Fruit fly (Drosophila melanogaster) whole organism, embryonic: ENCODE data around the gene Ac76E.

Experiments
- Antp ChIP-seq: fragments of 200-800 bp; sonication (Bioruptor generic); optimal IDR thresholded peaks from 3 replicates; lab custom pipeline; 2016; ENCODE audit warnings: missing biosample characterization, missing genetic modification characterization
- Asciz ChIP-seq: fragments of 200-800 bp; sonication (Bioruptor generic); optimal IDR thresholded peaks from 2 replicates; lab custom pipeline; 2017; ENCODE audit warnings: missing biosample characterization, mild to moderate bottlenecking, missing genetic modification characterization, missing genetic modification reagents
- Atf-2 ChIP-seq: fragments of 200-800 bp; sonication (Bioruptor generic); optimal IDR thresholded peaks from 2 replicates; lab custom pipeline; 2016; ENCODE audit warnings: missing biosample characterization, missing genetic modification characterization
- Awh ChIP-seq: fragments of 200-800 bp; sonication (Bioruptor generic); IDR thresholded peaks from 2 replicates; pipeline ENCODE4, ENCODE4 v1.3.6; 2022; ENCODE audit warnings: missing biosample characterization, missing genetic modification characterization
- BEAF-32 ChIP-seq: fragments of 200-800 bp; sonication (Bioruptor generic); optimal IDR thresholded peaks from 3 replicates; lab custom pipeline; 2017; ENCODE audit warnings: missing biosample characterization, missing genetic modification characterization, mild to moderate bottlenecking, moderate library complexity, missing genetic modification reagents
- C15 ChIP-seq: fragments of 200-800 bp; sonication (Bioruptor generic); IDR thresholded peaks from 3 replicates; pipeline ENCODE4 v1.3.6; 2022; ENCODE audit warnings: missing biosample characterization, missing genetic modification characterization
- CG1024 ChIP-seq: fragments of 200-800 bp; sonication (Bioruptor generic); IDR thresholded peaks from 2 replicates; pipeline ENCODE4 v1.3.6; 2022; ENCODE audit warnings: missing biosample characterization, missing genetic modification characterization
- CG11695 ChIP-seq: fragments of 200-800 bp; sonication (Bioruptor generic); IDR thresholded peaks from 3 replicates; pipeline ENCODE4 v1.3.6; 2022; ENCODE audit warnings: missing biosample characterization, missing genetic modification characterization
- CG1233 ChIP-seq: fragments of 200-800 bp; sonication (Bioruptor generic); optimal IDR thresholded peaks from 4 replicates; lab custom pipeline; 2018; ENCODE audit warnings: missing biosample characterization, mild to moderate bottlenecking, missing genetic modification characterization
- CG13123 ChIP-seq: fragments of 200-800 bp; sonication (Bioruptor generic); optimal IDR thresholded peaks from 2 replicates; lab custom pipeline; 2016; ENCODE audit warnings: missing biosample characterization, missing genetic modification characterization
- CG14014 ChIP-seq: fragments of 200-800 bp; sonication (Bioruptor generic); IDR thresholded peaks from 2 replicates; pipeline ENCODE4 v1.3.6; 2022; ENCODE audit warnings: missing biosample characterization, missing genetic modification characterization
- CG1529 ChIP-seq: fragments of 200-800 bp; sonication (Bioruptor generic); optimal IDR thresholded peaks from 3 replicates; lab custom pipeline; 2018; ENCODE audit warnings: missing biosample characterization, missing genetic modification characterization
- CG18764 ChIP-seq: fragments of 200-800 bp; sonication (Bioruptor generic); optimal IDR thresholded peaks from 3 replicates; lab custom pipeline; 2016; ENCODE audit warnings: missing biosample characterization, missing genetic modification characterization
- CG2116 ChIP-seq: fragments of 200-800 bp; sonication (Bioruptor generic); optimal IDR thresholded peaks from 3 replicates; lab custom pipeline; 2018; ENCODE audit warnings: missing biosample characterization, mild to moderate bottlenecking, missing genetic modification characterization
- CG2678 ChIP-seq: fragments of 200-800 bp; sonication (Bioruptor generic); optimal IDR thresholded peaks from 3 replicates; lab custom pipeline; 2019; ENCODE audit warnings: missing biosample characterization, mild to moderate bottlenecking, missing genetic modification characterization, moderate library complexity
- CG2875 ChIP-seq: fragments of 200-800 bp; sonication (Bioruptor generic); optimal IDR thresholded peaks from 2 replicates; lab custom pipeline; 2017; ENCODE audit warnings: missing biosample characterization, mild to moderate bottlenecking, missing genetic modification characterization, missing genetic modification reagents
- CG3065 ChIP-seq: fragments of 200-800 bp; sonication (Bioruptor generic); optimal IDR thresholded peaks from 2 replicates; lab custom pipeline; 2016; ENCODE audit warnings: missing biosample characterization, missing genetic modification characterization
- CG31365 ChIP-seq: fragments of 200-800 bp; sonication (Bioruptor generic); optimal IDR thresholded peaks from 2 replicates; lab custom pipeline; 2018; ENCODE audit warnings: missing biosample characterization, mild to moderate bottlenecking, missing genetic modification characterization
- CG3995 ChIP-seq: fragments of 200-800 bp; sonication (Bioruptor generic); optimal IDR thresholded peaks from 3 replicates; lab custom pipeline; 2016; ENCODE audit warnings: missing biosample characterization, missing genetic modification characterization
- CG43689 ChIP-seq: fragments of 200-800 bp; sonication (Bioruptor generic); IDR thresholded peaks from 2 replicates; pipeline ENCODE4 v1.3.6; 2022; ENCODE audit warnings: missing biosample characterization, missing genetic modification characterization
- CG4707 ChIP-seq: fragments of 200-800 bp; sonication (Bioruptor generic); optimal IDR thresholded peaks from 2 replicates; lab custom pipeline; 2018; ENCODE audit warnings: missing biosample characterization, mild to moderate bottlenecking, missing genetic modification characterization, moderate library complexity
- CG5180 ChIP-seq: fragments of 200-800 bp; sonication (Bioruptor generic); optimal IDR thresholded peaks from 3 replicates; lab custom pipeline; 2017; ENCODE audit warnings: missing biosample characterization, missing genetic modification characterization, mild to moderate bottlenecking, moderate library complexity, missing genetic modification reagents
- CG9876 ChIP-seq: fragments of 200-800 bp; sonication (Bioruptor generic); optimal IDR thresholded peaks from 2 replicates; lab custom pipeline; 2016; ENCODE audit warnings: missing biosample characterization, missing genetic modification characterization
- Ets97D ChIP-seq: fragments of 200-800 bp; sonication (Bioruptor generic); optimal IDR thresholded peaks from 3 replicates; lab custom pipeline; 2016; ENCODE audit warnings: missing biosample characterization, missing genetic modification characterization
- Hr39 ChIP-seq: fragments of >200 bp; optimal IDR thresholded peaks from 2 replicates; lab custom pipeline; 2017
- Rx ChIP-seq: fragments of 200-800 bp; sonication (Bioruptor generic); IDR thresholded peaks from 2 replicates; pipeline ENCODE4 v1.3.6; 2022; ENCODE audit warnings: missing biosample characterization, missing genetic modification characterization
- Tbp ChIP-seq: fragments of >200 bp; optimal IDR thresholded peaks from 2 replicates; lab custom pipeline; 2018; ENCODE audit warnings: missing biosample characterization, missing genetic modification characterization
- Trl ChIP-seq, 3 experiments: fragments of >200 bp in 2 of 3; fragments of 200-800 bp in 1 of 3; sonication (Bioruptor generic) in 1 of 3; optimal IDR thresholded peaks; 2 replicates in 1 of 3; 3 replicates in 2 of 3; lab custom pipeline; 2016 to 2017; ENCODE audit warnings: missing biosample characterization in 1 of 3, missing genetic modification characterization in 1 of 3
- Xrp1 ChIP-seq: fragments of 200-800 bp; sonication (Bioruptor generic); IDR thresholded peaks from 2 replicates; pipeline ENCODE4 v1.3.6; 2022; ENCODE audit warnings: missing biosample characterization, missing genetic modification characterization
- aop ChIP-seq: fragments of 200-800 bp; sonication (Bioruptor generic); IDR thresholded peaks from 2 replicates; pipeline ENCODE4 v1.3.6; 2022; ENCODE audit warnings: missing biosample characterization, missing genetic modification characterization
- bowl ChIP-seq: fragments of 200-800 bp; sonication (Bioruptor generic); IDR thresholded peaks from 2 replicates; pipeline ENCODE4 v1.3.6; 2022; ENCODE audit warnings: missing biosample characterization, missing genetic modification characterization
- dan ChIP-seq: fragments of 200-800 bp; sonication (Bioruptor generic); IDR thresholded peaks from 2 replicates; pipeline ENCODE4 v1.3.6; 2022; ENCODE audit warnings: missing biosample characterization, missing genetic modification characterization
- danr ChIP-seq: fragments of 200-800 bp; sonication (Bioruptor generic); IDR thresholded peaks from 2 replicates; pipeline ENCODE4 v1.3.6; 2022; ENCODE audit warnings: missing biosample characterization, missing genetic modification characterization
- emc ChIP-seq: fragments of 200-800 bp; sonication (Bioruptor generic); optimal IDR thresholded peaks from 2 replicates; lab custom pipeline; 2016; ENCODE audit warnings: missing biosample characterization, missing genetic modification characterization
- grn ChIP-seq: fragments of 200-800 bp; sonication (Bioruptor generic); optimal IDR thresholded peaks from 3 replicates; lab custom pipeline; 2017; ENCODE audit warnings: missing biosample characterization, missing genetic modification characterization
- gro ChIP-seq: fragments of 200-800 bp; sonication (Bioruptor generic); optimal IDR thresholded peaks from 2 replicates; lab custom pipeline; 2016; ENCODE audit warnings: missing biosample characterization, missing genetic modification characterization
- gsb ChIP-seq: fragments of 200-800 bp; sonication (Bioruptor generic); IDR thresholded peaks from 2 replicates; pipeline ENCODE4 v1.3.6; 2022; ENCODE audit warnings: missing biosample characterization, missing genetic modification characterization
- gt ChIP-seq: fragments of 200-800 bp; sonication (Bioruptor generic); IDR thresholded peaks from 2 replicates; pipeline ENCODE4 v1.3.6; 2022; ENCODE audit warnings: missing biosample characterization, missing genetic modification characterization
- ind ChIP-seq: fragments of 200-800 bp; sonication (Bioruptor generic); optimal IDR thresholded peaks from 3 replicates; lab custom pipeline; 2016; ENCODE audit warnings: missing biosample characterization, missing genetic modification characterization
- sens ChIP-seq: fragments of 200-800 bp; sonication (Bioruptor generic); peaks from one replicate; lab custom pipeline; 2016; ENCODE audit warnings: missing biosample characterization, missing genetic modification characterization
- sqz ChIP-seq: fragments of 200-800 bp; sonication (Bioruptor generic); optimal IDR thresholded peaks from 3 replicates; lab custom pipeline; 2018; ENCODE audit warnings: missing biosample characterization, mild to moderate bottlenecking, missing genetic modification characterization
- tap ChIP-seq: fragments of 200-800 bp; optimal IDR thresholded peaks from 3 replicates; lab custom pipeline; 2019; ENCODE audit warnings: missing biosample characterization, mild to moderate bottlenecking, missing genetic modification characterization, moderate library complexity
- tgo ChIP-seq: fragments of 200-800 bp; sonication (Bioruptor generic); IDR thresholded peaks from 3 replicates; pipeline ENCODE4 v1.3.6; 2022; ENCODE audit warnings: missing biosample characterization, missing genetic modification characterization
- tio ChIP-seq: fragments of 200-800 bp; sonication (Bioruptor generic); optimal IDR thresholded peaks from 2 replicates; lab custom pipeline; 2017; ENCODE audit warnings: missing biosample characterization, missing genetic modification characterization, inconsistent platforms
- tna ChIP-seq: fragments of 200-800 bp; sonication (Bioruptor generic); IDR thresholded peaks from 2 replicates; pipeline ENCODE4 v1.3.6; 2022; ENCODE audit warnings: missing biosample characterization, missing genetic modification characterization; ENCODE audit not compliant: partially characterized antibody
- wdn ChIP-seq: fragments of 200-800 bp; sonication (Bioruptor generic); IDR thresholded peaks from 2 replicates; pipeline ENCODE4 v1.3.6; 2022; ENCODE audit warnings: missing biosample characterization, missing genetic modification characterization

Ac76E gene

DNA sequence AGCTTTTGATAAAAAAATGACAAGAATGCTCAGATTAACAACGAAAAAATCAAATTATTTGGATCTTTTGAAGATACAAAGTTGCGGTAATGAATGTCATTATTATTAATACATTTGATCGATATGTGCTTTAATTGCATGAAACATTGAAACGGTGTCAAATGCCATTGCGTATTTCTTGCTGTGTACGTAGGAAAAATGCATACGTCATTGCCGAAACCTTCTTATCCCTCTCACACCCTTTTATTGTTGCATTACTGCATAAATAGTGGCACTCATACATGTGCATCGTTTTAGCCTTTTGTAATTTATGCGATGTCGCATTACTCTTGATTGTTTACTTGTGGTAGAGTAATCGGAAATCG is 31.4 kb upstream of the Ac76E start (continued):
- TF ChIP-seq CG11695 (GFP tag; lab: Robert Waterston, UW) (0 out of 3 replicates have a peak, but pooled peaks have one; percentile 14), Trl (optimal IDR thresholded peaks at IDR 0.05; lab: Kevin White, UChicago) (no peak), Trl (GFP tag; optimal IDR thresholded peaks at IDR 0.05; lab: Kevin White, UChicago) (no peak), danr (GFP tag; lab: Robert Waterston, UW) (no peak), CG31365 (tag; lab: Kevin White, UChicago) (no peak), CG3065 (GFP tag; lab: Kevin White, UChicago) (no peak), Antp (GFP tag; lab: Kevin White, UChicago) (no peak), emc (GFP tag; lab: Kevin White, UChicago) (no peak), Awh (GFP tag; lab: Robert Waterston, UW) (no peak), CG2116 (GFP tag; lab: Kevin White, UChicago) (no peak), Tbp (GFP tag; lab: Kevin White, UChicago) (no peak), CG18764 (GFP tag; lab: Kevin White, UChicago) (no peak), CG2678 (tag; lab: Kevin White, UChicago) (no peak), wdn (GFP tag; lab: Robert Waterston, UW) (no peak), Rx (GFP tag; lab: Robert Waterston, UW) (no peak), Asciz (GFP tag; lab: Kevin White, UChicago) (peak; percentile 6), BEAF-32 (no peak), C15 (GFP tag; lab: Robert Waterston, UW) (no peak), grn (no peak), CG5180 (GFP tag; lab: Kevin White, UChicago) (no peak), CG9876 (GFP tag; lab: Kevin White, UChicago) (no peak), aop (GFP tag; lab: Robert Waterston, UW) (no peak), bowl (GFP tag; lab: Robert Waterston, UW) (no peak), CG13123 (no peak), CG43689 (GFP tag; lab: Robert Waterston, UW) (no peak), CG1233 (GFP tag; lab: Kevin White, UChicago) (no peak), Atf-2 (peak; percentile 7), Hr39 (no peak), CG2875 (GFP tag; lab: Kevin White, UChicago) (no peak), tap (tag; lab: Kevin White, UChicago) (no peak), CG4707 (no peak), CG14014 (no peak), CG1024 (GFP tag; lab: Robert Waterston, UW) (no peak), sens (GFP tag; lab: Kevin White, UChicago) (peak; percentile 70), gsb (GFP tag; lab: Robert Waterston, UW) (no peak), CG3995 (no peak), tna (GFP tag; lab: Robert Waterston, UW) (0 out of 2 replicates have a peak, but pooled peaks have one; percentile 20), sqz (GFP tag; lab: Kevin White, UChicago) (no peak), Ets97D (GFP tag; lab: Kevin White, UChicago) (no peak), tio (no peak), gro (GFP tag; lab: Kevin White, UChicago) (no peak), dan (no peak), gt (GFP tag; lab: Robert Waterston, UW) (no peak), tgo (GFP tag; lab: Robert Waterston, UW) (no peak), Xrp1 (GFP tag; lab: Robert Waterston, UW) (no peak), CG1529 (GFP tag; lab: Kevin White, UChicago) (no peak), ind (GFP tag; lab: Kevin White, UChicago) (no peak)
- TF ChIP-seq, all 482 proteins: peak for 10
